Fruit fly (Drosophila melanogaster): ENCODE measurements around the gene Kots.
A peak's percentile ranks its signal among the peaks of the same experiment; 100 is the strongest.

The Kots gene

DNA sequence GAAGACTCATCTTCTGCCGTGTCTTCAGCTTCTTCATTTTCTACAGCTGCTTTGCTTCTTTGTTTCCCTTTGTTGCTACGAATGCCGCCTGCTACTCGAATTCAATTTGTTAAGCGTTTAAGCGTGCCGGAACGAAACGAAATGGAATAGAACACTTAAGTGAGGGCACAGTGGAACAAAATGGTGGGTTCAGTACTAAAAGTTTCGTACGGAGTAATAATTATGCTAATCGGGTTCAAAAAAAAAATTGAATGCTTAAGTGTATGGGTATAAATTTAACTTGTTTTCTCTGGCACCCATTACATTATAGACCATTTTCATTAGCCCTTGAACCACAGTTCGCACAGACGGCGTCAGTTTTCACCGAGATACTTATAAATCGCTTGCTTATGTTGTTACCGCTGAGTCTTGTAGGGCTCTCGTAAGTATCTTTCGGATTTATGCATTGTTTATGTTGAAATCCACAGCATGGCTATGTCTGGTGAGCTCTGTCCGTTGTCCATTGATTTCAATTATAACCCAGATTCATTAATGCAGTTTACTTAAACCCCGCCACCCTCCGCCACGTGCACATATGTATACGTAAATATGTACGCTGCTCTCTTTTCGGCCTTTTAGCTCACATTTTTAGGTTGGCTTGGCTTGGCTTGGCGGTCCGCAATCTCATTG, 48.6 kb upstream of the Kots start (continued):
- TF ChIP-seq Nf-YB (GFP tag; optimal IDR thresholded peaks at IDR 0.05) (peak; percentile 39), cwo (GFP tag; optimal IDR thresholded peaks at IDR 0.05) (peak; percentile 90), CG14965 (GFP tag; optimal IDR thresholded peaks at IDR 0.05; ENCODE audit: borderline replicate concordance) (peak; percentile 83), row (GFP tag; IDR thresholded peaks at IDR 0.05) (peak; percentile 94), gce (GFP tag; IDR thresholded peaks at IDR 0.05) (peak; percentile 96), Hr39 (optimal IDR thresholded peaks at IDR 0.05) (no peak), CG18599 (GFP tag; optimal IDR thresholded peaks at IDR 0.05) (peak; percentile 94), chn (GFP tag; optimal IDR thresholded peaks at IDR 0.05) (peak; percentile 82), amos (GFP tag; IDR thresholded peaks at IDR 0.05; ENCODE audit: partially characterized antibody) (no peak; the same call in 1 of the 2 replicates), tx (GFP tag; optimal IDR thresholded peaks at IDR 0.05) (peak; percentile 76), Aef1 (GFP tag; IDR thresholded peaks at IDR 0.05) (peak; percentile 94), bbx (GFP tag; IDR thresholded peaks at IDR 0.05; ENCODE audit: partially characterized antibody) (no peak), ara (GFP tag; IDR thresholded peaks at IDR 0.05) (peak; percentile 98), Chrac-16 (GFP tag; optimal IDR thresholded peaks at IDR 0.05) (peak; percentile 78), gro (GFP tag; optimal IDR thresholded peaks at IDR 0.05) (peak; percentile 90), seq (GFP tag; IDR thresholded peaks at IDR 0.05) (peak; percentile 87), CG18476 (GFP tag; optimal IDR thresholded peaks at IDR 0.05) (peak; percentile 92), CG11398 (GFP tag; optimal IDR thresholded peaks at IDR 0.05) (peak; percentile 67), CG11504 (tag; optimal IDR thresholded peaks at IDR 0.05) (peak; percentile 94), crp (GFP tag; optimal IDR thresholded peaks at IDR 0.05) (peak in 1 of 2 experiments; percentile 22), E2f1 (GFP tag; IDR thresholded peaks at IDR 0.05) (peak; percentile 95), jigr1 (GFP tag; IDR thresholded peaks at IDR 0.05) (peak; percentile 92), hb (GFP tag; IDR thresholded peaks at IDR 0.05; ENCODE audit: partially characterized antibody) (no peak; the same call in 2 of the 3 replicates), sens-2 (GFP tag; IDR thresholded peaks at IDR 0.05) (peak; percentile 94), tll (GFP tag; optimal IDR thresholded peaks at IDR 0.05) (peak in 1 of 2 experiments; percentile 30), pum (GFP tag; optimal IDR thresholded peaks at IDR 0.05) (peak; percentile 84), ind (GFP tag; optimal IDR thresholded peaks at IDR 0.05) (peak; percentile 96), Fer3 (tag; optimal IDR thresholded peaks at IDR 0.05) (peak; percentile 91), stc (GFP tag; IDR thresholded peaks at IDR 0.05) (peak; percentile 93), dmrt11E (tag; optimal IDR thresholded peaks at IDR 0.05) (peak; percentile 82), ssp (GFP tag; IDR thresholded peaks at IDR 0.05) (peak; percentile 88), mam (GFP tag; optimal IDR thresholded peaks at IDR 0.05) (peak; percentile 89), Xbp1 (GFP tag; optimal IDR thresholded peaks at IDR 0.05) (peak; percentile 83), D19B (GFP tag; optimal IDR thresholded peaks at IDR 0.05) (peak; percentile 71), CG1832 (GFP tag; optimal IDR thresholded peaks at IDR 0.05) (no peak), maf-S (GFP tag; optimal IDR thresholded peaks at IDR 0.05) (peak; percentile 62), Ssrp (tag; optimal IDR thresholded peaks at IDR 0.05) (peak; percentile 79), jing (GFP tag; optimal IDR thresholded peaks at IDR 0.05) (peak; percentile 70), Gsc (GFP tag; IDR thresholded peaks at IDR 0.05) (no peak; the same call in 1 of the 2 replicates), CG4820 (GFP tag; optimal IDR thresholded peaks at IDR 0.05) (peak; percentile 97), Ets97D (GFP tag; optimal IDR thresholded peaks at IDR 0.05) (peak; percentile 54), MTF-1 (GFP tag; optimal IDR thresholded peaks at IDR 0.05; ENCODE audit: borderline replicate concordance) (peak; percentile 87), prd (optimal IDR thresholded peaks at IDR 0.05) (no peak), prd (GFP tag; IDR thresholded peaks at IDR 0.05) (peak; percentile 98), CG9817 (tag; optimal IDR thresholded peaks at IDR 0.05) (peak; percentile 35), CG17612 (GFP tag; IDR thresholded peaks at IDR 0.05) (peak; percentile 89), CG4617 (GFP tag; optimal IDR thresholded peaks at IDR 0.05; ENCODE audit: borderline replicate concordance) (peak; percentile 8), CoRest (tag; optimal IDR thresholded peaks at IDR 0.05) (peak; percentile 80), chif (GFP tag; optimal IDR thresholded peaks at IDR 0.05) (peak; percentile 82 to 91)
